Worm (Caenorhabditis elegans) whole organism, early embryonic: Measurements from ENCODE around the gene glb-6.

Experiments used
- B0310.2 ChIP-seq: sonication (generic microtip); optimal IDR thresholded peaks from 2 replicates; lab custom pipeline; 2016; ENCODE audit warnings: mild to moderate bottlenecking, missing genetic modification characterization, missing compliant biosample characterization
- F13C5.2 ChIP-seq: sonication (generic microtip); optimal IDR thresholded peaks from 2 replicates; lab custom pipeline; 2017; ENCODE audit warnings: mild to moderate bottlenecking, missing genetic modification characterization, inconsistent platforms, missing compliant biosample characterization
- aly-1 ChIP-seq: sonication (generic microtip); optimal IDR thresholded peaks from 2 replicates; lab custom pipeline; 2016; ENCODE audit warnings: missing genetic modification characterization, missing compliant biosample characterization
- ama-1 ChIP-seq: fragments of 150-350 bp; optimal IDR thresholded peaks from 2 replicates; lab custom pipeline; 2014
- ceh-13 ChIP-seq: fragments of 200-800 bp; sonication (Bioruptor generic); optimal IDR thresholded peaks from 2 replicates; lab custom pipeline; 2018; ENCODE audit warnings: mild to moderate bottlenecking, missing genetic modification characterization, missing compliant biosample characterization
- ceh-36 ChIP-seq: sonication (generic microtip); optimal IDR thresholded peaks from 2 replicates; lab custom pipeline; 2016; ENCODE audit warnings: missing genetic modification characterization, inconsistent platforms, missing compliant biosample characterization
- ets-7 ChIP-seq: sonication (generic microtip); optimal IDR thresholded peaks from 2 replicates; lab custom pipeline; 2016; ENCODE audit warnings: missing genotype, missing genetic modification characterization, missing compliant biosample characterization
- flt-1 ChIP-seq: fragments of 200-800 bp; sonication (Bioruptor generic); IDR thresholded peaks from 2 replicates; pipeline ENCODE4 v1.3.6; 2022; ENCODE audit warnings: missing genetic modification characterization, missing compliant biosample characterization
- hmbx-1 ChIP-seq: sonication (generic microtip); optimal IDR thresholded peaks from 2 replicates; lab custom pipeline; 2016; ENCODE audit warnings: mild to moderate bottlenecking, missing genetic modification characterization, missing compliant biosample characterization
- hmg-4 ChIP-seq: fragments of 200-800 bp; sonication (Bioruptor generic); optimal IDR thresholded peaks from 2 replicates; lab custom pipeline; 2018; ENCODE audit warnings: mild to moderate bottlenecking, missing genetic modification characterization, missing compliant biosample characterization
- hnd-1 ChIP-seq: sonication (generic microtip); optimal IDR thresholded peaks from 2 replicates; lab custom pipeline; 2016; ENCODE audit warnings: missing genetic modification characterization, missing compliant biosample characterization
- pes-1 ChIP-seq: fragments of 200-800 bp; sonication (Bioruptor generic); IDR thresholded peaks from 2 replicates; pipeline ENCODE4 v1.3.6; 2022; ENCODE audit warnings: missing genetic modification reagents, missing genetic modification characterization, missing compliant biosample characterization
- scrt-1 ChIP-seq: fragments of 200-800 bp; sonication (Bioruptor generic); IDR thresholded peaks from 2 replicates; pipeline ENCODE4 v1.3.6; 2022; ENCODE audit warnings: missing genetic modification characterization, missing compliant biosample characterization
- sea-1 ChIP-seq: fragments of 200-800 bp; sonication (Bioruptor generic); conservative IDR thresholded peaks from 2 replicates; pipeline ENCODE4 v1.3.6; 2022; ENCODE audit warnings: missing genetic modification characterization, missing compliant biosample characterization
- tbx-11 ChIP-seq: fragments of 200-800 bp; sonication (Bioruptor generic); IDR thresholded peaks from 2 replicates; pipeline ENCODE4 v1.3.6; 2022; ENCODE audit warnings: missing genetic modification characterization, missing compliant biosample characterization
- tbx-37 ChIP-seq: fragments of 200-800 bp; sonication (Bioruptor generic); conservative IDR thresholded peaks from 2 replicates; pipeline ENCODE4 v1.3.6; 2022; ENCODE audit warnings: missing genetic modification reagents, missing genetic modification characterization, missing compliant biosample characterization
- tra-4 ChIP-seq: sonication (generic microtip); optimal IDR thresholded peaks from 2 replicates; lab custom pipeline; 2017; ENCODE audit warnings: missing genetic modification characterization, missing compliant biosample characterization

glb-6 gene

DNA sequence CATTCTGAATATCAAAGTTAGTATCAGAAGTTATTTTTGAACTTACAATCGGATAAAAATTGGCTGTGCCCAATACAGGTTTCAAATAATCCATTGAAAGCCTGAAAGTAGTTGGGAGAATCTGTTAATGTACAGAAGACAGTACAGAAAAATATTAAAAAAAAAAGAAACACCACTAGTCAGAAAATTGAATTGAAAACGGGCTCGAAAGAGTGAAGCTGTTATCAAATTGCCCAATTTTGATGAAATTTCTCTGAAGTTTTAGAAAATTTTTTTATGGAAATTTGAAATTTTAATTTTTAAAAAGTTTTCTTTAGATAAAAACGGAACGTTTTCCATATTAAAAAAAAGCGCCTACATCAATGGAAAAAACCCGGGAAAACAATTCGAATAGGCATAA is 3.2 kb downstream of the glb-6 start, which contains the start of gene C18C4.7:
Gene C18C4.7, minus strand, starts transcription at position 101 of the 400 bp plus-strand sequence.
- TF ChIP-seq flt-1 (GFP tag; lab: Robert Waterston, UW), result no peak
- no peak for TF ChIP-seq ceh-36
- no peak for TF ChIP-seq hmbx-1
- no peak for TF ChIP-seq pes-1 (GFP tag; lab: Robert Waterston, UW)

DNA sequence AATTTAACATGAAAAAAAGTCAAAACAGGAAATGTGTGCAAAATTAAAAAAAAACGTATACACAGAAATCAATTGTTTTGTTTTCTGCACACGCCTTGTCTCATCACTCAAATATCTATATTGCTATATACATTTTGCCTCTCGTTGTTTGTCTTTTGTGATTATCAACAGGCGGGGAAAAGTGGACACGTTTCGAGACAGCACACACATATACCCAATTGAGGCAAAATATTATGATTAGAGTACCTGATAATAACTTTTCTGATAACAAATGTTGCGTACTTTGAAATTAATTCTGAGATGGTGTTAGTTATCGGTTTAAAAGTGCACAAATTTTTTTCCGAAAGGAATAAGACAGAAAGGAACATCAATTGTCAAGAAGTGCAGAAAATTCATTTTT is 10.5 kb downstream of the glb-6 start:
- TF ChIP-seq scrt-1 (GFP tag; lab: Robert Waterston, UW), result no peak
- TF ChIP-seq ama-1, result no peak
- no peak for TF ChIP-seq tbx-37 (GFP tag; lab: Robert Waterston, UW)
- TF ChIP-seq ceh-13 (GFP tag; lab: Kevin White, UChicago), result no peak
- no peak for TF ChIP-seq B0310.2 (tag; lab: Kevin White, UChicago)
- TF ChIP-seq F13C5.2 (tag; lab: Kevin White, UChicago), result no peak
- no peak for TF ChIP-seq hnd-1 (tag; lab: Kevin White, UChicago)
- TF ChIP-seq hmbx-1, result no peak
- no peak for TF ChIP-seq aly-1
- no peak for TF ChIP-seq tbx-11 (GFP tag; lab: Robert Waterston, UW)
- no peak for TF ChIP-seq hmg-4 (GFP tag; lab: Kevin White, UChicago)
- no peak for TF ChIP-seq pes-1 (GFP tag; lab: Robert Waterston, UW)
- no peak for TF ChIP-seq ceh-36
- TF ChIP-seq sea-1 (GFP tag; lab: Robert Waterston, UW), result no peak
- no peak for TF ChIP-seq ets-7 (tag; lab: Kevin White, UChicago)
- TF ChIP-seq flt-1 (GFP tag; lab: Robert Waterston, UW), result no peak
- TF ChIP-seq tra-4 (tag; lab: Kevin White, UChicago), result no peak

DNA sequence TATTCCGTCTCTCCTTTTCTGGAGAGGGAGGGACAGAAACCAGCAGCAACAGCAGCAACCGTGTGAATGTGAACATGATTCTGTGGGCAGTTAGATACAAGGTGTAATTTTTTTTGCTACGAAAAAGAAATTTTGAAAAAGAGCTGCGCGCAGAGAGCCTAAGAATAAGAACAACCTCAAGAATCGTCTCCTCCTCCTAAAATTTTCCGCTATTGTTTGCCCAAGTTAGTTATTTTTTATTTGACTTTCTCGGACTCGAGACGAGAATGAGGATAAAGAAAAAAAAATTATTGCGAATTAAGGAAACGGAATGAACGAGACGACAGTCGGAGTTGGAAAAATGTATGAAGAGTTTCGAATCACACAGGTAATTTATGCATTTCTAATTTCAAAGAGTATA is 11.7 kb downstream of the glb-6 start, which contains the start of gene glb-5:
Gene glb-5, plus strand, starts transcription at position 301 of the 400 bp plus-strand sequence.
- no peak for TF ChIP-seq hmbx-1
- TF ChIP-seq scrt-1 (GFP tag; lab: Robert Waterston, UW), result no peak
- TF ChIP-seq ceh-36, result no peak
- TF ChIP-seq B0310.2 (tag; lab: Kevin White, UChicago), result no peak
- TF ChIP-seq sea-1 (GFP tag; lab: Robert Waterston, UW), result no peak
- TF ChIP-seq hmg-4 (GFP tag; lab: Kevin White, UChicago), result no peak
- no peak for TF ChIP-seq pes-1 (GFP tag; lab: Robert Waterston, UW)
- TF ChIP-seq ets-7 (tag; lab: Kevin White, UChicago), result no peak
- TF ChIP-seq ceh-13 (GFP tag; lab: Kevin White, UChicago), result no peak
- no peak for TF ChIP-seq hnd-1 (tag; lab: Kevin White, UChicago)
- no peak for TF ChIP-seq ama-1
- TF ChIP-seq tbx-37 (GFP tag; lab: Robert Waterston, UW), result no peak
- no peak for TF ChIP-seq flt-1 (GFP tag; lab: Robert Waterston, UW)
- TF ChIP-seq tbx-11 (GFP tag; lab: Robert Waterston, UW), result no peak
- no peak for TF ChIP-seq aly-1

DNA sequence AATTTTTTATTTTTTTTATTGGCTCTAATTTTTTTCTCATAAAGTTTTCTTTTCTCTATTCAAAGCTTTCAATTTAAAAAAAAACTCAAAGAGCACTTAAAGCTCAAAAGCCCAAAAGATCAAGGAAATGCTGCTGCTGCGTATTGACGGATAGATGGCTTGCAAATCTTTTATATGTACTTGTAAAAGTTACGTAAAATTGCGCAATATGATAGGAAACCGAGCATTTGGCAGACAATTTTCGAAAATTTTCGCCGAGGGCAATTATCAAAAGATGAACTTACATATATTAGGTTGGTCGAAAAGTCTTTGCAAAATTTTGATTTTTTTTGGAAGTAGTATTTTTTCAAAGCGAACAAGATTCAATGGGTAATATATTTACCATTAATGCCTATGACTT is 21.8 kb downstream of the glb-6 start:
- TF ChIP-seq tbx-37 (GFP tag; lab: Robert Waterston, UW) (no peak), hmg-4 (GFP tag; lab: Kevin White, UChicago) (no peak), pes-1 (GFP tag; lab: Robert Waterston, UW) (no peak), ets-7 (tag; lab: Kevin White, UChicago) (no peak), tra-4 (tag; lab: Kevin White, UChicago) (no peak), tbx-11 (GFP tag; lab: Robert Waterston, UW) (no peak), ceh-13 (GFP tag; lab: Kevin White, UChicago) (no peak), F13C5.2 (tag; lab: Kevin White, UChicago) (no peak), B0310.2 (tag; lab: Kevin White, UChicago) (no peak), ama-1 (no peak), hmbx-1 (no peak), sea-1 (GFP tag; lab: Robert Waterston, UW) (no peak), aly-1 (no peak), flt-1 (GFP tag; lab: Robert Waterston, UW) (no peak), scrt-1 (GFP tag; lab: Robert Waterston, UW) (no peak), hnd-1 (tag; lab: Kevin White, UChicago) (no peak), ceh-36 (no peak)

DNA sequence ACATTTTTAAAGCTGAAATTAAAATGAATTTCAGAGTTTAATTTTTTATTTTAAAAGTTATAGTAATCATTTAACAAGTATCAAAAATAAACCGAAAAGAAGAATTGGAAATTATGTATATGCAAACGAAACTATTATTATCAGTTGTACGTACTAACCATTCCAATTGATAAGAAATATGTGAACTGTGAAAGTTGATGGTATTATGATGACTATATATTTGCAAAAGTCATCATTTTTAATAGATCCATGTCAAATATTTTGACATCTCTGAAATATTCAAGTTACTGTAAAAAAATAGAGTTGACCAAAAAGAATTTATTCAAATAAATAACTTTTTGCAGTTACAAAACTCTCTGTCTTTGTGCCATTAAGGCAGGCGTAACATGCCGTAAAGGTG is 22.3 kb downstream of the glb-6 start, which contains the start of gene ugt-48:
Gene ugt-48, minus strand, starts transcription at position 12 of the 400 bp plus-strand sequence.
- TF ChIP-seq tra-4 (tag; lab: Kevin White, UChicago), result no peak
- TF ChIP-seq scrt-1 (GFP tag; lab: Robert Waterston, UW), result no peak
- no peak for TF ChIP-seq aly-1
- TF ChIP-seq tbx-37 (GFP tag; lab: Robert Waterston, UW), result no peak
- no peak for TF ChIP-seq tbx-11 (GFP tag; lab: Robert Waterston, UW)
- no peak for TF ChIP-seq hmbx-1
- no peak for TF ChIP-seq ama-1
- TF ChIP-seq ets-7 (tag; lab: Kevin White, UChicago), result no peak
- TF ChIP-seq pes-1 (GFP tag; lab: Robert Waterston, UW), result no peak
- TF ChIP-seq F13C5.2 (tag; lab: Kevin White, UChicago), result no peak

DNA sequence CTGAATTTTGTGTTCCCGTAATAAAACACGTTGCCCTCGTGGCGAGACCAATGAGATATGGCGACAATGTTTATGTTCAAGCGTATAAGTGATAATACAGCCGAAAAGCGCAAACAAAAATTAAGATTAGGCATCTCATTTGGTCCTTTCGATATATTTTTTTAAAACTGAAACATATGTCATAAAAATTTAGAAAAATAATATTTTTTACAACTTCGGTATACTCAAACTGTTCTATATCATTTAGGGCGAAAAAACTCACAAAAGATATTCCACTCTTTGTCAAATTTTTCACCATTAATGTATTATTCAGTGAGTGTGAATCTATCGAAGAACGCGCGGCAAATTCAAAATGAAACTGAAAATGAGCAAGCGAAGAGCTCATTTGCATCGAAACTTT is 31.8 kb downstream of the glb-6 start, which contains the start of gene cft-1:
Gene cft-1, plus strand, starts transcription at position 301 of the 400 bp plus-strand sequence.
- TF ChIP-seq ets-7 (tag; lab: Kevin White, UChicago) (no peak), hmg-4 (GFP tag; lab: Kevin White, UChicago) (no peak), tbx-37 (GFP tag; lab: Robert Waterston, UW) (no peak), ceh-13 (GFP tag; lab: Kevin White, UChicago) (no peak), scrt-1 (GFP tag; lab: Robert Waterston, UW) (no peak), ceh-36 (no peak), flt-1 (GFP tag; lab: Robert Waterston, UW) (no peak), F13C5.2 (tag; lab: Kevin White, UChicago) (no peak), ama-1 (no peak), sea-1 (GFP tag; lab: Robert Waterston, UW) (no peak), hmbx-1 (no peak)

DNA sequence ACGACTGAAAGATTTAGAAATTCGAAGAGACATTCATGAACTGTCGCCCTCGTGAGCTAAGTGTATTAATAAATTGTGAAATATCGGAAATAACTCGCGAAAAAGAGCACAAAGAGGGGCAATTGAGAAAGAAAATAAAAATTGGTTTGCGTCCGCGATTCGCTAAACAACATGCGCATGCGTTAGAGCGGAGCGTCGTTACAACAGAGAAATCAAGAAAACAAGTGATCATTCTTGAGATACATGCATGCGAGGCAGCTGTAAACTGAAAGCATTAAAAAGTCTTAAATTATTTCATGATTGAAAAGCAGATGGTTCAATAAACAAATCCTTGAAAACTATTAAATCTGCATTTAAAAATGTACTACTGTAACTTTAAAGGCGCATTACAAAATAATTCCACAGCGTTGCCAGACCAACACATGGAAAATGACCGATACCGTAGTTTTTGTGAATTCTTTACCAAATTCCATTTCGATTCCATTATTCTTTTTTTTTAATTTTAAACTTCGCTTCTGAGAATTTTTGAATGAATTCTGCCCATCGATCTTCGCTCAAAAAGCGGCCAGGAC is 34.0 kb downstream of the glb-6 start, which contains the start of the genes cox-16 and syp-2:
Gene cox-16, minus strand, starts transcription at position 4 of the 572 bp plus-strand sequence.
Gene syp-2, plus strand, starts transcription at position 248 of the 572 bp plus-strand sequence.
- TF ChIP-seq ets-7 (tag; lab: Kevin White, UChicago) (no peak), ceh-13 (GFP tag; lab: Kevin White, UChicago) (no peak), hmbx-1 (no peak), B0310.2 (tag; lab: Kevin White, UChicago) (no peak), tbx-37 (GFP tag; lab: Robert Waterston, UW) (no peak), hmg-4 (GFP tag; lab: Kevin White, UChicago) (no peak), pes-1 (GFP tag; lab: Robert Waterston, UW) (no peak), ama-1 (no peak), tbx-11 (GFP tag; lab: Robert Waterston, UW) (no peak), scrt-1 (GFP tag; lab: Robert Waterston, UW) (no peak), F13C5.2 (tag; lab: Kevin White, UChicago) (no peak), aly-1 (no peak), tra-4 (tag; lab: Kevin White, UChicago) (no peak), hnd-1 (tag; lab: Kevin White, UChicago) (no peak), sea-1 (GFP tag; lab: Robert Waterston, UW) (no peak), ceh-36 (no peak), flt-1 (GFP tag; lab: Robert Waterston, UW) (no peak)
